Fruit fly (Drosophila melanogaster) whole organism, adult: ENCODE results near the gene Spc105R.

Experiments
- bab1 ChIP-seq: fragments of 200-800 bp; sonication (Bioruptor generic); optimal IDR thresholded peaks from 3 replicates; lab custom pipeline; 2019; ENCODE audit warnings: missing biosample characterization, mild to moderate bottlenecking, missing genetic modification characterization, moderate library complexity
- kay ChIP-seq: fragments of 200-800 bp; sonication (Bioruptor generic); peaks from one replicate; lab custom pipeline; 2016; ENCODE audit warnings: missing biosample characterization, missing genetic modification characterization, borderline replicate concordance

DNA sequence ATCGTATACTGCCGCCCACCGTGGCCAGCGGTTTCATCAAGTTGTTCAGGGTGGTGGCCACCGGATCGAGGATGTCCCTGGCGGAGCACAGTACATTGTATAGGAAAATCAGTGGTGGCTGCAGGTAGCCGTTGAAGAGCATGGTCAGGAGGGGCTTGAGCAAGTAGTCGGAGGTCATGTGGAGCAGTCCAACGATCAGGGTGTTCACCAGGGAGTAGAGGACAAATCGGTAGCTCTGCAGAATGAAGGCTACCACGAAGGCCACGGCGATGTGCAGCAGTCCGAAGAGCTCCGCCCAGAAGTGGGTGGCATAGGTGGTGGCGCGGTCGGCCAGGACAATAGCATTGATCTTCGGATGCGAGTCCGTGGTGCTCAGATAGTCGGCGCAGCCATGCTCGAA, 2.8 kb upstream of the Spc105R start:
- TF ChIP-seq bab1 (GFP tag; lab: Kevin White, UChicago) = no peak
- TF ChIP-seq kay (GFP tag; lab: Kevin White, UChicago) = no peak
